In genomic region chr2L:5567103-5567502, dm6 we compare ENCODE assay signal across 2 fruit fly cellular contexts.
TF ChIP-seq lines count a peak whose summit lies in the region.

No protein-coding gene starts in this region.

TF ChIP-seq in whole organism, embryonic, 481 proteins besides CTCF, POLR2A, EP300 and RAD21 (continued from another document):
- no peak for TF ChIP-seq sob (GFP tag; IDR thresholded peaks at IDR 0.05; lab: Robert Waterston, UW)
- TF ChIP-seq CG7839 (tag; optimal IDR thresholded peaks at IDR 0.05; lab: Kevin White, UChicago) = peak; percentile 19
- TF ChIP-seq CG7556 (GFP tag; optimal IDR thresholded peaks at IDR 0.05; lab: Kevin White, UChicago) = no peak
- TF ChIP-seq phol (tag; optimal IDR thresholded peaks at IDR 0.05; lab: Kevin White, UChicago) = peak; percentile 4
- peak; percentile 59; the same call in 1 of the 2 replicates for TF ChIP-seq Ptx1 (GFP tag; IDR thresholded peaks at IDR 0.05; lab: Robert Waterston, UW)
- TF ChIP-seq CG31441 (GFP tag; IDR thresholded peaks at IDR 0.05; lab: Robert Waterston, UW) = 0 out of 2 replicates have a peak, but pooled peaks have one; percentile 11
- 0 out of 3 replicates have a peak, but pooled peaks have one; percentile 36 for TF ChIP-seq z (GFP tag; IDR thresholded peaks at IDR 0.05; lab: Robert Waterston, UW)
- peak; percentile 36 for TF ChIP-seq Sox102F (GFP tag; optimal IDR thresholded peaks at IDR 0.05; lab: Kevin White, UChicago)
- TF ChIP-seq sd (tag; optimal IDR thresholded peaks at IDR 0.05; lab: Kevin White, UChicago) = no peak
- TF ChIP-seq gem (tag; optimal IDR thresholded peaks at IDR 0.05; lab: Kevin White, UChicago) = peak; percentile 41
- no peak for TF ChIP-seq corto (GFP tag; optimal IDR thresholded peaks at IDR 0.05; lab: Kevin White, UChicago)
- peak; percentile 5 for TF ChIP-seq nmo (GFP tag; optimal IDR thresholded peaks at IDR 0.05; lab: Kevin White, UChicago)
- TF ChIP-seq CG4404 (GFP tag; IDR thresholded peaks at IDR 0.05; lab: Robert Waterston, UW) = no peak
- TF ChIP-seq dmrt99B (tag; optimal IDR thresholded peaks at IDR 0.05; lab: Kevin White, UChicago) = peak; percentile 34
- peak; percentile 27 for TF ChIP-seq lab (GFP tag; optimal IDR thresholded peaks at IDR 0.05; lab: Kevin White, UChicago)
- TF ChIP-seq CG10462 (GFP tag; optimal IDR thresholded peaks at IDR 0.05; lab: Kevin White, UChicago) = no peak
- TF ChIP-seq CG14441 (GFP tag; IDR thresholded peaks at IDR 0.05; lab: Robert Waterston, UW) = 0 out of 2 replicates have a peak, but pooled peaks have one; percentile 34
- TF ChIP-seq B-H1 (GFP tag; IDR thresholded peaks at IDR 0.05; lab: Robert Waterston, UW) = no peak
- no peak for TF ChIP-seq Bteb2 (GFP tag; optimal IDR thresholded peaks at IDR 0.05; lab: Kevin White, UChicago)
- peak; percentile 30 for TF ChIP-seq unpg (GFP tag; optimal IDR thresholded peaks at IDR 0.05; lab: Kevin White, UChicago)
- peak; percentile 7 for TF ChIP-seq Oli (tag; optimal IDR thresholded peaks at IDR 0.05; lab: Kevin White, UChicago)
- TF ChIP-seq prd (optimal IDR thresholded peaks at IDR 0.05; lab: Kevin White, UChicago) = no peak
- TF ChIP-seq prd (GFP tag; IDR thresholded peaks at IDR 0.05; lab: Robert Waterston, UW) = peak; percentile 40; the same call in 1 of the 3 replicates
- TF ChIP-seq ttk (GFP tag; IDR thresholded peaks at IDR 0.05; lab: Robert Waterston, UW) = peak; percentile 44; the same call in 1 of the 2 replicates

TF ChIP-seq in whole organism, prepupa, 60 proteins besides CTCF, POLR2A, EP300 and RAD21 (continued from another document):
- peak; percentile 38 for TF ChIP-seq CG3919 (GFP tag; optimal IDR thresholded peaks at IDR 0.05; lab: Kevin White, UChicago)
- TF ChIP-seq CG6854 (GFP tag; optimal IDR thresholded peaks at IDR 0.05; lab: Kevin White, UChicago) = no peak
- TF ChIP-seq Eip93F (GFP tag; optimal IDR thresholded peaks at IDR 0.05; lab: Kevin White, UChicago) = no peak
- peak in 1 of 2 experiments; percentile 21 for TF ChIP-seq ss (GFP tag; optimal IDR thresholded peaks at IDR 0.05; lab: Kevin White, UChicago)
- peak; percentile 18 for TF ChIP-seq Sox15 (GFP tag; optimal IDR thresholded peaks at IDR 0.05; lab: Kevin White, UChicago)
- TF ChIP-seq cyc (GFP tag; optimal IDR thresholded peaks at IDR 0.05; lab: Kevin White, UChicago) = no peak
- TF ChIP-seq CG8119 (GFP tag; IDR thresholded peaks at IDR 0.05; lab: Robert Waterston, UW) = peak; percentile 88
- no peak for TF ChIP-seq dac (GFP tag; optimal IDR thresholded peaks at IDR 0.05; lab: Kevin White, UChicago)
- TF ChIP-seq eg (GFP tag; IDR thresholded peaks at IDR 0.05; lab: Robert Waterston, UW) = peak; percentile 91
- peak; percentile 4 for TF ChIP-seq CG11762 (GFP tag; optimal IDR thresholded peaks at IDR 0.05; lab: Kevin White, UChicago; ENCODE audit: insufficient read depth)
- TF ChIP-seq vri (GFP tag; optimal IDR thresholded peaks at IDR 0.05; lab: Kevin White, UChicago) = no peak
- TF ChIP-seq Met (GFP tag; optimal IDR thresholded peaks at IDR 0.05; lab: Kevin White, UChicago) = no peak
- TF ChIP-seq Lpt (GFP tag; optimal IDR thresholded peaks at IDR 0.05; lab: Kevin White, UChicago) = peak; percentile 60
- TF ChIP-seq CG10669 (GFP tag; optimal IDR thresholded peaks at IDR 0.05; lab: Kevin White, UChicago) = peak; percentile 58
- TF ChIP-seq CG6792 (GFP tag; optimal IDR thresholded peaks at IDR 0.05; lab: Kevin White, UChicago) = peak; percentile 35
- no peak for TF ChIP-seq CG3032 (tag; optimal IDR thresholded peaks at IDR 0.05; lab: Kevin White, UChicago)
- peak; percentile 46 for TF ChIP-seq OdsH (GFP tag; optimal IDR thresholded peaks at IDR 0.05; lab: Kevin White, UChicago)
- peak; percentile 72 for TF ChIP-seq Eip78C (GFP tag; lab: Kevin White, UChicago)
- peak; percentile 12 to 48 for TF ChIP-seq salr (GFP tag; optimal IDR thresholded peaks at IDR 0.05; lab: Kevin White, UChicago)
- no peak for TF ChIP-seq Ets21C (GFP tag; optimal IDR thresholded peaks at IDR 0.05; lab: Kevin White, UChicago)
- TF ChIP-seq CG7368 (GFP tag; optimal IDR thresholded peaks at IDR 0.05; lab: Kevin White, UChicago) = peak; percentile 2
- no peak for TF ChIP-seq CG31627 (GFP tag; optimal IDR thresholded peaks at IDR 0.05; lab: Kevin White, UChicago)
- TF ChIP-seq lz (GFP tag; optimal IDR thresholded peaks at IDR 0.05; lab: Kevin White, UChicago) = no peak
- TF ChIP-seq topi (GFP tag; optimal IDR thresholded peaks at IDR 0.05; lab: Kevin White, UChicago) = peak; percentile 10
- peak; percentile 88 for TF ChIP-seq CG15336 (GFP tag; IDR thresholded peaks at IDR 0.05; lab: Robert Waterston, UW)
- TF ChIP-seq CG9139 (GFP tag; optimal IDR thresholded peaks at IDR 0.05; lab: Kevin White, UChicago) = peak; percentile 20
- peak; percentile 43 for TF ChIP-seq pdm3 (GFP tag; optimal IDR thresholded peaks at IDR 0.05; lab: Kevin White, UChicago)
- peak; percentile 68 for TF ChIP-seq Ets96B (tag; optimal IDR thresholded peaks at IDR 0.05; lab: Kevin White, UChicago)
- no peak for TF ChIP-seq Blimp-1 (GFP tag; optimal IDR thresholded peaks at IDR 0.05; lab: Kevin White, UChicago)
- peak; percentile 77 for TF ChIP-seq Gug (GFP tag; IDR thresholded peaks at IDR 0.05; lab: Robert Waterston, UW)
- TF ChIP-seq dsx (GFP tag; optimal IDR thresholded peaks at IDR 0.05; lab: Kevin White, UChicago; ENCODE audit: poor library complexity, severe bottlenecking) = peak; percentile 42
- TF ChIP-seq CG16779 (tag; optimal IDR thresholded peaks at IDR 0.05; lab: Kevin White, UChicago) = no peak
- TF ChIP-seq CG8319 (GFP tag; optimal IDR thresholded peaks at IDR 0.05; lab: Kevin White, UChicago) = no peak
- TF ChIP-seq Smox (GFP tag; optimal IDR thresholded peaks at IDR 0.05; lab: Kevin White, UChicago) = no peak
- TF ChIP-seq fd59A (GFP tag; optimal IDR thresholded peaks at IDR 0.05; lab: Kevin White, UChicago) = peak; percentile 19
- peak; percentile 42 for TF ChIP-seq CG34406 (GFP tag; optimal IDR thresholded peaks at IDR 0.05; lab: Kevin White, UChicago)
